Fruit fly (Drosophila melanogaster): Measurements from ENCODE around the gene CG14301.
A peak's percentile ranks its signal among the peaks of the same experiment; 100 is the strongest.

Gene CG14301

dm6 chr3R:18658945-18659642, 17.8 kb upstream of the CG14301 start, which contains the start of the genes CG31224 and CstF64 (continued):
- TF ChIP-seq ap (GFP tag; IDR thresholded peaks at IDR 0.05) (peak; percentile 75), zfh2 (GFP tag; optimal IDR thresholded peaks at IDR 0.05) (peak; percentile 90), CG7786 (GFP tag; optimal IDR thresholded peaks at IDR 0.05) (peak; percentile 88), ro (GFP tag; IDR thresholded peaks at IDR 0.05) (peak; percentile 68), CG7372 (GFP tag; IDR thresholded peaks at IDR 0.05) (peak; percentile 73), CG18476 (GFP tag; optimal IDR thresholded peaks at IDR 0.05) (peak; percentile 83), chinmo (GFP tag; IDR thresholded peaks at IDR 0.05; ENCODE audit: partially characterized antibody) (peak; percentile 59; the same call in 2 of the 4 replicates), Scr (GFP tag; IDR thresholded peaks at IDR 0.05; ENCODE audit: partially characterized antibody) (peak; percentile 37; the same call in 1 of the 2 replicates), CG10543 (GFP tag; optimal IDR thresholded peaks at IDR 0.05) (peak; percentile 85), HLH4C (GFP tag; IDR thresholded peaks at IDR 0.05; ENCODE audit: partially characterized antibody) (no peak), ranshi (GFP tag; IDR thresholded peaks at IDR 0.05) (peak; percentile 84), nerfin-2 (GFP tag; IDR thresholded peaks at IDR 0.05; ENCODE audit: partially characterized antibody) (no peak), caup (GFP tag; optimal IDR thresholded peaks at IDR 0.05; ENCODE audit: severe bottlenecking) (peak; percentile 86), Neu2 (GFP tag; optimal IDR thresholded peaks at IDR 0.05; ENCODE audit: borderline replicate concordance) (no peak), sug (tag; optimal IDR thresholded peaks at IDR 0.05) (peak; percentile 83), HmgZ (tag; optimal IDR thresholded peaks at IDR 0.05) (peak; percentile 79), pnt (GFP tag; optimal IDR thresholded peaks at IDR 0.05) (peak; percentile 85), cato (GFP tag; optimal IDR thresholded peaks at IDR 0.05; ENCODE audit: borderline replicate concordance) (peak; percentile 78), Rx (GFP tag; IDR thresholded peaks at IDR 0.05) (peak; percentile 74), Six4 (GFP tag; optimal IDR thresholded peaks at IDR 0.05) (peak; percentile 68), kni (GFP tag; optimal IDR thresholded peaks at IDR 0.05) (peak; percentile 54), tup (GFP tag; optimal IDR thresholded peaks at IDR 0.05) (peak; percentile 71), CG1529 (GFP tag; optimal IDR thresholded peaks at IDR 0.05) (no peak), Vsx1 (GFP tag; optimal IDR thresholded peaks at IDR 0.05) (peak; percentile 22), pfk (GFP tag; optimal IDR thresholded peaks at IDR 0.05) (no peak), croc (GFP tag; conservative IDR thresholded peaks at IDR 0.05) (peak; percentile 55), seq (GFP tag; IDR thresholded peaks at IDR 0.05) (peak; percentile 66; the same call in 1 of the 2 replicates), CG12071 (GFP tag; optimal IDR thresholded peaks at IDR 0.05) (no peak), Elba2 (GFP tag; optimal IDR thresholded peaks at IDR 0.05) (peak; percentile 67), grau (tag; optimal IDR thresholded peaks at IDR 0.05) (peak; percentile 81), CG13296 (GFP tag; optimal IDR thresholded peaks at IDR 0.05) (peak; percentile 72), CG4617 (GFP tag; optimal IDR thresholded peaks at IDR 0.05; ENCODE audit: borderline replicate concordance) (peak; percentile 90), CG9437 (GFP tag; optimal IDR thresholded peaks at IDR 0.05) (peak; percentile 71), bbx (GFP tag; IDR thresholded peaks at IDR 0.05; ENCODE audit: partially characterized antibody) (no peak), cad (GFP tag; optimal IDR thresholded peaks at IDR 0.05) (no peak), CTCF (GFP tag; optimal IDR thresholded peaks at IDR 0.05) (no peak), CG1647 (GFP tag; optimal IDR thresholded peaks at IDR 0.05) (peak; percentile 86), CG2202 (tag; optimal IDR thresholded peaks at IDR 0.05) (peak; percentile 67), BEAF-32 (GFP tag; optimal IDR thresholded peaks at IDR 0.05) (peak; percentile 54), br (optimal IDR thresholded peaks at IDR 0.05) (no peak), CG13123 (GFP tag; optimal IDR thresholded peaks at IDR 0.05) (peak; percentile 72), CG4730 (GFP tag; IDR thresholded peaks at IDR 0.05) (peak; percentile 79), CG5953 (GFP tag; IDR thresholded peaks at IDR 0.05) (peak; percentile 55; the same call in 1 of the 2 replicates), CG2712 (tag; optimal IDR thresholded peaks at IDR 0.05) (peak; percentile 86), CG3407 (GFP tag; optimal IDR thresholded peaks at IDR 0.05) (no peak), fd3F (GFP tag; optimal IDR thresholded peaks at IDR 0.05) (peak; percentile 71), onecut (GFP tag; IDR thresholded peaks at IDR 0.05) (peak; percentile 15; the same call in 1 of the 2 replicates), Ptx1 (GFP tag; IDR thresholded peaks at IDR 0.05) (peak; percentile 85), CG15011 (GFP tag; optimal IDR thresholded peaks at IDR 0.05) (no peak), kay (GFP tag; optimal IDR thresholded peaks at IDR 0.05) (peak; percentile 71)
